Fruit fly (Drosophila melanogaster) whole organism, adult: ENCODE results near the gene rdx.

Source experiments
- CG12768 ChIP-seq: fragments of 200-800 bp; sonication (Bioruptor generic); optimal IDR thresholded peaks from 2 replicates; lab custom pipeline; 2017; ENCODE audit warnings: missing biosample characterization, missing genetic modification characterization, mild to moderate bottlenecking, moderate library complexity, missing genetic modification reagents
- Clk ChIP-seq: fragments of 200-800 bp; sonication (Bioruptor generic); optimal IDR thresholded peaks from 2 replicates; lab custom pipeline; 2017; ENCODE audit warnings: missing biosample characterization, missing genetic modification characterization
- cic ChIP-seq: fragments of 200-800 bp; sonication (Bioruptor generic); optimal IDR thresholded peaks from 2 replicates; lab custom pipeline; 2017; ENCODE audit warnings: missing biosample characterization, mild to moderate bottlenecking, missing genetic modification characterization, moderate library complexity

DNA sequence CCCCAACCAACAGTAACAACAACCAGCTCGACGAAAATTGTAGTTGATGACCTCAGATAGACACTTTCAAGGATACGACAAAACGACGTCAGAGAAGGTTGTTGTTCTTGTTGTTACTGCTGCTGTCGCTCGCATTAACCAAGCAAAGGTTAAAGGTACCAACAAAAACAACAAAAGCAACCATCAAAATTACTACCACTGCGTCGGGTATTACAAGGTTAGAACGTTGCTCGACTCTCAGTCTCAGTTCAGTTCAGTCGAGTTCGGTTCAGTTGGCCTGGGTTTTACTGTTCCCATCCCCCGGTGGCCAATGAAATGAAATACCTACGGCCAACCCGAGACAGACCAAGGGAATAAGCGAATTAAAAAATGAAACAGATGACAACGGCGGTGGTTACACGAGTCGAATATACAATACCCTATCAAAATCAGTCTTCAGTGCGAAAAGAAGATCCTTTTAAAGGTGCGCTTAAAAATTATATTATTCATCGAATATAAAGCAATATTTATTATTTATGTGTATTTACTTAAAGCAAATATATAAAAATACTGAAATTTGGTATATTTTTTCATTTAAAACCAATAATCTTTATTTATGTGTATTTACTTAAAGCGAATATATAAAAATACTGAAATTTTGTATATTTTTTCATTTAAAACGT is 17.9 kb downstream of the rdx start:
- TF ChIP-seq CG12768 (GFP tag; lab: Kevin White, UChicago) (no peak), Clk (GFP tag; lab: Kevin White, UChicago) (no peak), cic (GFP tag; lab: Kevin White, UChicago) (no peak)
